Fruit fly (Drosophila melanogaster) whole organism, embryonic: ENCODE measurements around the gene CtsF.

Source experiments
- Ada2b ChIP-seq: fragments of 200-800 bp; sonication (Bioruptor generic); IDR thresholded peaks from 2 replicates; pipeline ENCODE4 v1.3.6; 2022; ENCODE audit warnings: missing biosample characterization, missing genetic modification characterization
- BEAF-32 ChIP-seq: fragments of 200-800 bp; sonication (Bioruptor generic); optimal IDR thresholded peaks from 3 replicates; lab custom pipeline; 2017; ENCODE audit warnings: missing biosample characterization, missing genetic modification characterization, mild to moderate bottlenecking, moderate library complexity, missing genetic modification reagents
- CG14014 ChIP-seq: fragments of 200-800 bp; sonication (Bioruptor generic); IDR thresholded peaks from 2 replicates; pipeline ENCODE4 v1.3.6; 2022; ENCODE audit warnings: missing biosample characterization, missing genetic modification characterization
- CG16815 ChIP-seq: fragments of 200-800 bp; sonication (Bioruptor generic); optimal IDR thresholded peaks from 3 replicates; lab custom pipeline; 2017; ENCODE audit warnings: missing biosample characterization, mild to moderate bottlenecking, missing genetic modification characterization
- CG17612 ChIP-seq: fragments of 200-800 bp; sonication (Bioruptor generic); IDR thresholded peaks from 2 replicates; pipeline ENCODE4 v1.3.6; 2022; ENCODE audit warnings: missing biosample characterization, missing genetic modification characterization
- CG1792 ChIP-seq: fragments of 200-800 bp; sonication (Bioruptor generic); optimal IDR thresholded peaks from 2 replicates; lab custom pipeline; 2016; ENCODE audit warnings: missing biosample characterization, missing genetic modification characterization
- CG31224 ChIP-seq: fragments of 200-800 bp; sonication (Bioruptor generic); IDR thresholded peaks from 2 replicates; pipeline ENCODE4 v1.3.6; 2022; ENCODE audit warnings: missing biosample characterization, missing genetic modification characterization
- CG31388 ChIP-seq: fragments of 200-800 bp; sonication (Bioruptor generic); optimal IDR thresholded peaks from 2 replicates; lab custom pipeline; 2016; ENCODE audit warnings: missing biosample characterization, missing genetic modification characterization
- CG34376 ChIP-seq: fragments of 200-800 bp; sonication (Bioruptor generic); optimal IDR thresholded peaks from 2 replicates; lab custom pipeline; 2018; ENCODE audit warnings: missing biosample characterization, mild to moderate bottlenecking, missing genetic modification characterization
- CG42726 ChIP-seq: fragments of 200-800 bp; sonication (Bioruptor generic); IDR thresholded peaks from 2 replicates; pipeline ENCODE4 v1.3.6; 2022; ENCODE audit warnings: missing biosample characterization, missing genetic modification characterization; ENCODE audit not compliant: partially characterized antibody
- CG4328 ChIP-seq: fragments of 200-800 bp; sonication (Bioruptor generic); optimal IDR thresholded peaks from 3 replicates; lab custom pipeline; 2017; ENCODE audit warnings: missing biosample characterization, missing genetic modification reagents, missing genetic modification characterization
- CG4404 ChIP-seq: fragments of 200-800 bp; sonication (Bioruptor generic); IDR thresholded peaks from 2 replicates; pipeline ENCODE4 v1.3.6; 2022; ENCODE audit warnings: missing biosample characterization, missing genetic modification characterization
- CG4424 ChIP-seq: fragments of 200-800 bp; sonication (Bioruptor generic); optimal IDR thresholded peaks from 3 replicates; lab custom pipeline; 2016; ENCODE audit warnings: missing biosample characterization, missing genetic modification characterization
- CG6854 ChIP-seq: fragments of 200-800 bp; sonication (Bioruptor generic); optimal IDR thresholded peaks from 3 replicates; lab custom pipeline; 2017; ENCODE audit warnings: missing biosample characterization, mild to moderate bottlenecking, missing genetic modification characterization
- CG7745 ChIP-seq: fragments of 200-800 bp; sonication (Bioruptor generic); optimal IDR thresholded peaks from 2 replicates; lab custom pipeline; 2018; ENCODE audit warnings: missing biosample characterization, mild to moderate bottlenecking, missing genetic modification characterization, moderate library complexity
- CG7987 ChIP-seq: fragments of 200-800 bp; sonication (Bioruptor generic); optimal IDR thresholded peaks from 2 replicates; lab custom pipeline; 2018; ENCODE audit warnings: missing biosample characterization, mild to moderate bottlenecking, missing genetic modification characterization, moderate library complexity
- CG8765 ChIP-seq: fragments of 200-800 bp; sonication (Bioruptor generic); IDR thresholded peaks from 2 replicates; pipeline ENCODE4 v1.3.6; 2022; ENCODE audit warnings: missing biosample characterization, missing genetic modification characterization
- Deaf1 ChIP-seq: fragments of 200-800 bp; optimal IDR thresholded peaks from 3 replicates; lab custom pipeline; 2019; ENCODE audit warnings: missing biosample characterization, mild to moderate bottlenecking, missing genetic modification characterization, moderate library complexity
- Dll ChIP-seq: fragments of 200-800 bp; sonication (Bioruptor generic); IDR thresholded peaks from 4 replicates; pipeline ENCODE4 v1.3.6; 2022; ENCODE audit warnings: missing biosample characterization, missing genetic modification characterization; ENCODE audit not compliant: partially characterized antibody
- Dp ChIP-seq: fragments of 200-800 bp; sonication (Bioruptor generic); optimal IDR thresholded peaks from 2 replicates; lab custom pipeline; 2018; ENCODE audit warnings: missing biosample characterization, mild to moderate bottlenecking, missing genetic modification characterization, moderate library complexity
- Dref ChIP-seq: fragments of 200-800 bp; sonication (Bioruptor generic); IDR thresholded peaks from 2 replicates; pipeline ENCODE4 v1.3.6; 2022; ENCODE audit warnings: missing biosample characterization, missing genetic modification characterization
- HLH54F ChIP-seq: fragments of 200-800 bp; sonication (Bioruptor generic); optimal IDR thresholded peaks from 3 replicates; lab custom pipeline; 2016; ENCODE audit warnings: missing biosample characterization, missing genetic modification characterization
- HLHmδ ChIP-seq: fragments of 200-800 bp; sonication (Bioruptor generic); optimal IDR thresholded peaks from 2 replicates; lab custom pipeline; 2018; ENCODE audit warnings: missing biosample characterization, mild to moderate bottlenecking, missing genetic modification characterization, moderate library complexity
- HmgD ChIP-seq: fragments of 200-800 bp; sonication (Bioruptor generic); optimal IDR thresholded peaks from 3 replicates; lab custom pipeline; 2016; ENCODE audit warnings: missing biosample characterization, missing genetic modification characterization
- HmgZ ChIP-seq: fragments of 200-800 bp; sonication (Bioruptor generic); optimal IDR thresholded peaks from 2 replicates; lab custom pipeline; 2018; ENCODE audit warnings: missing biosample characterization, mild to moderate bottlenecking, missing genetic modification characterization
- Hmr ChIP-seq: fragments of 200-800 bp; sonication (Bioruptor generic); optimal IDR thresholded peaks from 3 replicates; lab custom pipeline; 2017; ENCODE audit warnings: mild to moderate bottlenecking, missing biosample characterization, missing genetic modification reagents, missing genetic modification characterization
- Lim3 ChIP-seq: fragments of 200-800 bp; sonication (Bioruptor generic); IDR thresholded peaks from 2 replicates; pipeline ENCODE4 v1.3.6; 2022; ENCODE audit warnings: missing biosample characterization, missing genetic modification characterization
- Max ChIP-seq: fragments of 200-800 bp; sonication (Bioruptor generic); optimal IDR thresholded peaks from 2 replicates; lab custom pipeline; 2016; ENCODE audit warnings: missing biosample characterization, mild to moderate bottlenecking, missing genetic modification characterization
- Oli ChIP-seq: fragments of 200-800 bp; sonication (Bioruptor generic); optimal IDR thresholded peaks from 2 replicates; lab custom pipeline; 2018; ENCODE audit warnings: missing biosample characterization, mild to moderate bottlenecking, missing genetic modification characterization, moderate library complexity
- Opbp ChIP-seq: fragments of 200-800 bp; sonication (Bioruptor generic); IDR thresholded peaks from 3 replicates; pipeline ENCODE4 v1.3.6; 2022; ENCODE audit warnings: missing biosample characterization, missing genetic modification characterization; ENCODE audit not compliant: partially characterized antibody
- Ptx1 ChIP-seq: fragments of 200-800 bp; sonication (Bioruptor generic); IDR thresholded peaks from 2 replicates; pipeline ENCODE4 v1.3.6; 2022; ENCODE audit warnings: missing biosample characterization, missing genetic modification characterization
- Scr ChIP-seq: fragments of 200-800 bp; sonication (Bioruptor generic); IDR thresholded peaks from 2 replicates; pipeline ENCODE4 v1.3.6; 2022; ENCODE audit warnings: missing biosample characterization, missing genetic modification characterization; ENCODE audit not compliant: partially characterized antibody
- cato ChIP-seq: fragments of 200-800 bp; sonication (Bioruptor generic); optimal IDR thresholded peaks from 2 replicates; lab custom pipeline; 2016; ENCODE audit warnings: missing biosample characterization, missing genetic modification characterization, borderline replicate concordance
- chif ChIP-seq, 2 experiments: fragments of 200-800 bp; sonication (Bioruptor generic); optimal IDR thresholded peaks; 3 replicates each; lab custom pipeline; 2016; ENCODE audit warnings: missing biosample characterization in 2 of 2, missing genetic modification characterization in 2 of 2
- chm ChIP-seq: fragments of 200-800 bp; sonication (Bioruptor generic); IDR thresholded peaks from 2 replicates; pipeline ENCODE4 v1.3.6; 2022; ENCODE audit warnings: missing biosample characterization, missing genetic modification characterization
- dm ChIP-seq: fragments of 200-800 bp; sonication (Bioruptor generic); optimal IDR thresholded peaks from 3 replicates; lab custom pipeline; 2016; ENCODE audit warnings: missing biosample characterization, missing genetic modification characterization
- esg ChIP-seq: fragments of 200-800 bp; sonication (Bioruptor generic); conservative IDR thresholded peaks from 2 replicates; pipeline ENCODE4 v1.3.6; 2022; ENCODE audit warnings: missing biosample characterization, missing genetic modification characterization
- gsb-n ChIP-seq: fragments of 200-800 bp; sonication (Bioruptor generic); optimal IDR thresholded peaks from 3 replicates; lab custom pipeline; 2018; ENCODE audit warnings: missing biosample characterization, mild to moderate bottlenecking, missing genetic modification characterization
- nerfin-2 ChIP-seq: fragments of 200-800 bp; sonication (Bioruptor generic); IDR thresholded peaks from 2 replicates; pipeline ENCODE4 v1.3.6; 2022; ENCODE audit warnings: missing biosample characterization, missing genetic modification characterization; ENCODE audit not compliant: partially characterized antibody
- pan ChIP-seq, 4 experiments: fragments of >200 bp in 3 of 4; fragments of 200-800 bp in 1 of 4; sonication (Bioruptor generic) in 1 of 4; optimal IDR thresholded peaks in 3 of 4; IDR thresholded peaks in 1 of 4; 2 replicates each; pipeline versions ENCODE4 v1.3.6 to Lab custom; 2017 to 2022; ENCODE audit warnings: missing biosample characterization in 2 of 4, missing genetic modification characterization in 2 of 4, mixed read lengths in 1 of 4
- pho ChIP-seq: fragments of 200-800 bp; sonication (Bioruptor generic); optimal IDR thresholded peaks from 2 replicates; lab custom pipeline; 2016; ENCODE audit warnings: missing biosample characterization, missing genetic modification characterization
- repo ChIP-seq: fragments of 200-800 bp; sonication (Bioruptor generic); optimal IDR thresholded peaks from 2 replicates; lab custom pipeline; 2016; ENCODE audit warnings: missing biosample characterization, missing genetic modification characterization
- scrt ChIP-seq: fragments of 200-800 bp; sonication (Bioruptor generic); optimal IDR thresholded peaks from 2 replicates; lab custom pipeline; 2018; ENCODE audit warnings: missing biosample characterization, mild to moderate bottlenecking, missing genetic modification characterization, moderate library complexity
- sim ChIP-seq: fragments of 200-800 bp; sonication (Bioruptor generic); IDR thresholded peaks from 2 replicates; pipeline ENCODE4 v1.3.6; 2022; ENCODE audit warnings: missing biosample characterization, missing genetic modification characterization
- vfl ChIP-seq: fragments of 200-800 bp; sonication (Bioruptor generic); optimal IDR thresholded peaks from 2 replicates; lab custom pipeline; 2016; ENCODE audit warnings: missing biosample characterization, missing genetic modification characterization
- vnd ChIP-seq: fragments of 200-800 bp; sonication (Bioruptor generic); IDR thresholded peaks from 3 replicates; pipeline ENCODE4 v1.3.6; 2022; ENCODE audit warnings: missing biosample characterization, missing genetic modification characterization; ENCODE audit not compliant: partially characterized antibody
- wor ChIP-seq: fragments of 200-800 bp; sonication (Bioruptor generic); IDR thresholded peaks from 2 replicates; pipeline ENCODE4 v1.3.6; 2022; ENCODE audit warnings: missing biosample characterization, missing genetic modification characterization
- zfh2 ChIP-seq: fragments of 200-800 bp; sonication (Bioruptor generic); optimal IDR thresholded peaks from 2 replicates; lab custom pipeline; 2016; ENCODE audit warnings: missing biosample characterization, missing genetic modification characterization

The CtsF gene

DNA sequence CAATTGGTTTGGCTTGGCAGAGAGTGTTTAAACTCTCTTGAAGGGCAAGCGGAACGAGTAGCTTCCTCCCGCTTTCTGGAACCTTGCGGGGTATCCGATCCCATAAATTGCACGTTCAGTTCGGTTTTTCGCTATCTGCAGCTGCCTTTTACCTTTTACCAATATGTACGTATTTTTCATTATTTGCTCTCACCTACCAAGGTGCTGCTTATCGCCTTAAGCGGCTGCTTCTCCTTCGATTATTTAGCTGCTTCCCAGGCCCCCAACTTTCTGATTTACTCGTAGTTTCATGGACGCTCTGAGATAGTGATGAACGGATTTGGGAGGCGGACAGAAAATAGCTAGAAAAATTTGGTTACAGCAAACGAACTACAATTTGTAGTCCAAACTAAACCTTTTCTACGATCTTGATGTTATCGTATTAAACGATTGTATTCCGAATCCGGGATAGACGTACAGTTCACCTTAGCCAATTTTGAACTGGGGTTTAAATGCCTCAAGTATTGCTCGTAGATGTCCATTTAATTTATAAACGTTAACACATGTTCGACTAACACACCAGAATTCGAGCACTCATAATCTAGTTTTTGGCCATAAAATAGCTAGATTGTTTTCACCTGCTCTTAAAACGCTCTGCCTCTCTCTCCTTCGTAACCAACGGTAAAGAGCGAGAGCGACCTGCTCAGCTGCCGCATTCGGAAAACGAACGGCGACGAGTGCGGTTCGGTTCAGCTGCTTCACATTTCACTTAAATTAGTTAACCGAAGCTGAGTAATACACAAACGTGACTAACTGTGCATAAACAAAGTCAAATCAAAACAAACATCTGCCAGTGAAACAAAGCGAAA lies 12.9 kb upstream of the CtsF start:
- TF ChIP-seq scrt (peak; percentile 33), Ada2b (GFP tag; lab: Robert Waterston, UW) (no peak), vnd (no peak), CG6854 (GFP tag; lab: Kevin White, UChicago) (peak; percentile 33), Opbp (GFP tag; lab: Robert Waterston, UW) (0 out of 3 replicates have a peak, but pooled peaks have one; percentile 37), repo (GFP tag; lab: Kevin White, UChicago) (no peak), CG34376 (GFP tag; lab: Kevin White, UChicago) (peak; percentile 54), CG31224 (GFP tag; lab: Robert Waterston, UW) (no peak), sim (no peak), CG1792 (GFP tag; lab: Kevin White, UChicago) (no peak), CG17612 (GFP tag; lab: Robert Waterston, UW) (no peak), HmgD (no peak), CG14014 (GFP tag; lab: Robert Waterston, UW) (no peak; the same call in 1 of the 2 replicates), vfl (GFP tag; lab: Kevin White, UChicago) (no peak), CG7987 (GFP tag; lab: Kevin White, UChicago) (peak; percentile 0), CG4404 (GFP tag; lab: Robert Waterston, UW) (no peak), Dll (0 out of 4 replicates have a peak, but pooled peaks have one; percentile 8), CG16815 (no peak), Deaf1 (tag; lab: Kevin White, UChicago) (peak; percentile 98), CG7745 (tag; lab: Kevin White, UChicago) (no peak), CG8765 (GFP tag; lab: Robert Waterston, UW) (no peak), zfh2 (GFP tag; lab: Kevin White, UChicago) (peak; percentile 29), CG31388 (GFP tag; lab: Kevin White, UChicago) (no peak), chm (no peak), Ptx1 (GFP tag; lab: Robert Waterston, UW) (no peak), chif (GFP tag; optimal IDR thresholded peaks at IDR 0.05; lab: Kevin White, UChicago) (peak; percentile 15 to 16), cato (no peak), BEAF-32 (GFP tag; lab: Kevin White, UChicago) (no peak), Oli (tag; lab: Kevin White, UChicago) (peak; percentile 45), HLH54F (GFP tag; lab: Kevin White, UChicago) (peak; percentile 41), dm (GFP tag; lab: Kevin White, UChicago) (no peak), HLHmδ (peak; percentile 48), HmgZ (tag; lab: Kevin White, UChicago) (peak; percentile 44), Dref (GFP tag; lab: Robert Waterston, UW) (no peak), CG42726 (GFP tag; lab: Robert Waterston, UW) (0 out of 2 replicates have a peak, but pooled peaks have one; percentile 29), Dp (GFP tag; lab: Kevin White, UChicago) (no peak), Scr (no peak), CG4424 (GFP tag; lab: Kevin White, UChicago) (peak; percentile 28), gsb-n (tag; lab: Kevin White, UChicago) (no peak), pho (GFP tag; lab: Kevin White, UChicago) (peak; percentile 33), esg (GFP tag; lab: Robert Waterston, UW) (no peak), nerfin-2 (no peak), Hmr (GFP tag; lab: Kevin White, UChicago) (peak; percentile 54), Lim3 (GFP tag; lab: Robert Waterston, UW) (no peak), CG4328 (GFP tag; lab: Kevin White, UChicago) (peak; percentile 34), pan (optimal IDR thresholded peaks at IDR 0.05; lab: Kevin White, UChicago) (no peak), pan (GFP tag; optimal IDR thresholded peaks at IDR 0.05 in 1 of 2, IDR thresholded peaks at IDR 0.05 in 1 of 2) (peak in 1 of 2 experiments; percentile 17), Max (GFP tag; lab: Kevin White, UChicago) (no peak), wor (no peak)
